Worm (Caenorhabditis elegans) whole organism, L3 larva: ENCODE measurements around the gene dpy-10.

Experiments
- ZK546.5 ChIP-seq: sonication (generic microtip); optimal IDR thresholded peaks from 2 replicates; lab custom pipeline; 2017; ENCODE audit warnings: missing biosample characterization, missing genetic modification characterization
- aly-2 ChIP-seq: fragments of 150-350 bp; optimal IDR thresholded peaks from 2 replicates; lab custom pipeline; 2014; ENCODE audit warnings: missing biosample characterization, missing genetic modification characterization
- ama-1 ChIP-seq: fragments of 150-350 bp; optimal IDR thresholded peaks from 2 replicates; lab custom pipeline; 2018
- ceh-28 ChIP-seq: fragments of 150-350 bp; optimal IDR thresholded peaks from 2 replicates; lab custom pipeline; 2014; ENCODE audit warnings: missing biosample characterization, missing genetic modification reagents, missing genetic modification characterization
- ceh-82 ChIP-seq: fragments of 150-350 bp; optimal IDR thresholded peaks from 2 replicates; lab custom pipeline; 2014; ENCODE audit warnings: missing biosample characterization, missing genetic modification characterization
- daf-12 ChIP-seq: fragments of 150-350 bp; optimal IDR thresholded peaks from 2 replicates; lab custom pipeline; 2014; ENCODE audit warnings: missing biosample characterization, missing genetic modification reagents, missing genetic modification characterization
- egl-27 ChIP-seq: sonication (generic microtip); optimal IDR thresholded peaks from 4 replicates; lab custom pipeline; 2017; ENCODE audit warnings: missing biosample characterization, missing genetic modification reagents, missing genetic modification characterization
- egl-5 ChIP-seq: fragments of 150-350 bp; optimal IDR thresholded peaks from 2 replicates; lab custom pipeline; 2017; ENCODE audit warnings: missing biosample characterization, missing genetic modification reagents, missing genetic modification characterization, inconsistent platforms
- elt-1 ChIP-seq: fragments of 150-350 bp; optimal IDR thresholded peaks from 2 replicates; lab custom pipeline; 2014; ENCODE audit warnings: missing biosample characterization, missing genetic modification characterization
- elt-2 ChIP-seq: sonication (generic microtip); optimal IDR thresholded peaks from 2 replicates; lab custom pipeline; 2016; ENCODE audit warnings: missing genetic modification reagents, mild to moderate bottlenecking, missing genetic modification characterization, missing compliant biosample characterization
- fkh-10 ChIP-seq: sonication (generic microtip); optimal IDR thresholded peaks from 2 replicates; lab custom pipeline; 2017; ENCODE audit warnings: missing biosample characterization, missing genetic modification reagents, missing genetic modification characterization
- fkh-2 ChIP-seq: fragments of 150-350 bp; optimal IDR thresholded peaks from 2 replicates; lab custom pipeline; 2014; ENCODE audit warnings: missing biosample characterization, missing genetic modification reagents, missing genetic modification characterization
- hmg-11 ChIP-seq: sonication (generic microtip); optimal IDR thresholded peaks from 2 replicates; lab custom pipeline; 2016; ENCODE audit warnings: missing genetic modification characterization, missing compliant biosample characterization
- jun-1 ChIP-seq: fragments of 150-350 bp; optimal IDR thresholded peaks from 2 replicates; lab custom pipeline; 2014; ENCODE audit warnings: missing biosample characterization, missing genetic modification reagents, missing genetic modification characterization
- lin-15B ChIP-seq: fragments of 150-350 bp; optimal IDR thresholded peaks from 2 replicates; lab custom pipeline; 2014; ENCODE audit warnings: missing biosample characterization, missing genetic modification characterization
- lin-39 ChIP-seq: fragments of 150-350 bp; optimal IDR thresholded peaks from 2 replicates; lab custom pipeline; 2018; ENCODE audit warnings: missing biosample characterization, missing genetic modification reagents, missing genetic modification characterization
- nfya-1 ChIP-seq: sonication (generic microtip); optimal IDR thresholded peaks from 2 replicates; lab custom pipeline; 2017; ENCODE audit warnings: missing genetic modification characterization, mild to moderate bottlenecking, missing compliant biosample characterization, antibody characterized with exemption, moderate library complexity; ENCODE audit not compliant: insufficient read depth
- nhr-11 ChIP-seq: fragments of 150-350 bp; optimal IDR thresholded peaks from 2 replicates; lab custom pipeline; 2014; ENCODE audit warnings: missing biosample characterization, missing genetic modification characterization
- nhr-12 ChIP-seq: fragments of 150-350 bp; optimal IDR thresholded peaks from 2 replicates; lab custom pipeline; 2014; ENCODE audit warnings: missing biosample characterization, missing genetic modification characterization
- nhr-23 ChIP-seq: fragments of 150-350 bp; optimal IDR thresholded peaks from 2 replicates; lab custom pipeline; 2014; ENCODE audit warnings: missing biosample characterization, missing genetic modification reagents, missing genetic modification characterization
- nhr-43 ChIP-seq: sonication (generic microtip); optimal IDR thresholded peaks from 2 replicates; lab custom pipeline; 2016; ENCODE audit warnings: mild to moderate bottlenecking, missing genetic modification characterization, missing compliant biosample characterization; ENCODE audit not compliant: poor library complexity, severe bottlenecking
- nhr-67 ChIP-seq: fragments of 150-350 bp; optimal IDR thresholded peaks from 2 replicates; lab custom pipeline; 2014; ENCODE audit warnings: missing biosample characterization, missing genetic modification characterization
- nhr-76 ChIP-seq: fragments of 150-350 bp; sonication (generic microtip); optimal IDR thresholded peaks from 5 replicates; lab custom pipeline; 2014; ENCODE audit warnings: missing biosample characterization, missing genetic modification characterization
- snpc-4 ChIP-seq: fragments of 150-350 bp; optimal IDR thresholded peaks from 2 replicates; lab custom pipeline; 2014; ENCODE audit warnings: missing biosample characterization, missing genetic modification characterization
- unc-39 ChIP-seq: sonication (generic microtip); optimal IDR thresholded peaks from 4 replicates; lab custom pipeline; 2017; ENCODE audit warnings: missing biosample characterization, missing genetic modification characterization
- unc-62 ChIP-seq: fragments of 150-350 bp; sonication (generic microtip); optimal IDR thresholded peaks from 4 replicates; lab custom pipeline; 2014; ENCODE audit warnings: missing biosample characterization, missing genetic modification reagents, missing genetic modification characterization
- zag-1 ChIP-seq: fragments of 150-350 bp; optimal IDR thresholded peaks from 2 replicates; lab custom pipeline; 2014; ENCODE audit warnings: missing biosample characterization, missing genetic modification characterization
- ztf-11 ChIP-seq: fragments of 150-350 bp; optimal IDR thresholded peaks from 2 replicates; lab custom pipeline; 2014; ENCODE audit warnings: missing biosample characterization, missing genetic modification characterization
- ztf-4 ChIP-seq: fragments of 150-350 bp; optimal IDR thresholded peaks from 2 replicates; lab custom pipeline; 2014; ENCODE audit warnings: missing biosample characterization, missing genetic modification characterization

Gene dpy-10

DNA sequence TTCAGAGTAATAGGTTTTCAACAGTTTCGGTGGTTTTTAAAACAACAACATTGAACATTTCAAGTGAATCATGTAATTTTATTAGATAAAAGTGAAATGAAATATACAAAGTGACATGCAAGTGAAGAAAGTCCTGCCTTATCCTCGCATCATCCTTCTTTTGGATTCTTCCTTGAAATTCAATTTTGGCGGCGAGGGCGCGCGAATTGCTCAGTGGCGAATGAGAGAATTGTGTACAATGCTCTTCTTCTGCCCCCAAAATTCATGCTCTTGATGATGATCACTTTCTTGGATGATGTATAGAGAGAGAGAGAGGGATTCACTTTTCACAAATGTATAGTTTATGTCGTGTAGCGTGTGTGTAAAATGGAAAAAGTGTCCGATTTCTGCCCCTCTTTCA, 2.3 kb downstream of the dpy-10 start:
- TF ChIP-seq fkh-10 (GFP tag; lab: Kevin White, UChicago) = peak; percentile 86
- TF ChIP-seq egl-27 (tag; lab: Kevin White, UChicago) = no peak
- peak; percentile 74 for TF ChIP-seq ama-1
- TF ChIP-seq nhr-23 = peak; percentile 3
- peak; percentile 26 for TF ChIP-seq nhr-43 (tag; lab: Kevin White, UChicago)

DNA sequence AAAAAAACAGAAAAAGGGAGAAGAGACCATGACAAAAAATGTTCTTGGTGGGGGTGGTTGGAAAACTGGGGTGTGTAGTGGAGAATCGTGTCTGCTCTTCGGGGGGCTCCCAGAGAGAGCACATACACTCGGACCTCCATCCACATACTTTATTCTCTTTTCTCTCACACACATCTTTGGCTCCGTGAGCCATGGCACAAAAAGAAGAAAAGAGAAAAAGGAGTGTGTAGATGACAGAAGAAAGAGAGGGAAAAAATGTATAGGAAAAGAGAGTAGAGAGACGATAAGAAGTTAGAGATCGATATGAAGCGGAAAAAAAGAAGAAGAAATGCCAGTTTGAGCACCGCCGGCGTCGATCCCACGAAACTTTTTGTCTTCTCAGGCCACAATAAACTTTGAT, 3.0 kb downstream of the dpy-10 start:
- TF ChIP-seq lin-39 (tag; lab: Kevin White, UChicago) (peak; percentile 65), ZK546.5 (no peak), ceh-82 (tag; lab: Kevin White, UChicago) (no peak), egl-5 (peak; percentile 18), unc-39 (tag; lab: Kevin White, UChicago) (no peak), unc-62 (GFP tag; lab: Kevin White, UChicago) (peak; percentile 15), hmg-11 (peak; percentile 37), aly-2 (no peak), nhr-43 (tag; lab: Kevin White, UChicago) (no peak), nhr-76 (tag; lab: Kevin White, UChicago) (no peak), nhr-12 (tag; lab: Kevin White, UChicago) (no peak), lin-15B (tag; lab: Kevin White, UChicago) (peak; percentile 21), nfya-1 (tag; lab: Kevin White, UChicago) (peak; percentile 78)

ce11 chrII:6707496-6708260, 4.3 kb downstream of the dpy-10 start:
- no peak for TF ChIP-seq nhr-43 (tag; lab: Kevin White, UChicago)
- TF ChIP-seq elt-2 = no peak
- TF ChIP-seq lin-39 (tag; lab: Kevin White, UChicago) = peak; percentile 96
- TF ChIP-seq elt-1 = peak; percentile 0
- no peak for TF ChIP-seq nhr-67
- TF ChIP-seq unc-39 (tag; lab: Kevin White, UChicago) = no peak
- no peak for TF ChIP-seq jun-1 (tag; lab: Kevin White, UChicago)
- TF ChIP-seq ztf-11 (tag; lab: Kevin White, UChicago) = no peak
- no peak for TF ChIP-seq nhr-11 (tag; lab: Kevin White, UChicago)
- no peak for TF ChIP-seq egl-5
- TF ChIP-seq zag-1 = no peak
- no peak for TF ChIP-seq ztf-4 (tag; lab: Kevin White, UChicago)
- TF ChIP-seq unc-62 (GFP tag; lab: Kevin White, UChicago) = peak; percentile 27
- peak; percentile 52 for TF ChIP-seq nfya-1 (tag; lab: Kevin White, UChicago)

- TF ChIP-seq fkh-10 (GFP tag; lab: Kevin White, UChicago) = peak; percentile 44
- TF ChIP-seq ceh-82 (tag; lab: Kevin White, UChicago) = no peak
- TF ChIP-seq, all 47 proteins: peak for 1
Measured at ce11 chrII:6706552-6707091, 5.4 kb downstream of the dpy-10 start.

ce11 chrII:6705593-6706228, 6.3 kb downstream of the dpy-10 start, which contains the start of gene rpy-1:
Gene rpy-1, minus strand, starts transcription at chrII:6705643.
- TF ChIP-seq nhr-67 (no peak), nfya-1 (tag; lab: Kevin White, UChicago) (peak; percentile 0), egl-5 (peak; percentile 32), snpc-4 (tag; lab: Kevin White, UChicago) (no peak), lin-39 (tag; lab: Kevin White, UChicago) (peak; percentile 46), fkh-2 (tag; lab: Kevin White, UChicago) (no peak), ZK546.5 (no peak), nhr-43 (tag; lab: Kevin White, UChicago) (no peak), ceh-28 (tag; lab: Kevin White, UChicago) (no peak), daf-12 (no peak)
